Worm (Caenorhabditis elegans) whole organism, L4 larva: ENCODE measurements around the gene Y57G7A.1.

Experiments
- F10B5.3 ChIP-seq: sonication (generic microtip); optimal IDR thresholded peaks from 2 replicates; lab custom pipeline; 2016; ENCODE audit warnings: mild to moderate bottlenecking, missing genetic modification characterization, missing compliant biosample characterization
- F26F4.8 ChIP-seq: fragments of 200-800 bp; sonication (Bioruptor generic); conservative IDR thresholded peaks from 2 replicates; pipeline ENCODE4 v1.3.6; 2022; ENCODE audit warnings: missing genetic modification characterization, missing compliant biosample characterization
- F37D6.2 ChIP-seq: sonication (generic microtip); optimal IDR thresholded peaks from 2 replicates; lab custom pipeline; 2016; ENCODE audit warnings: mild to moderate bottlenecking, missing genetic modification characterization, missing compliant biosample characterization
- R02D3.7 ChIP-seq: fragments of 150-350 bp; sonication (generic microtip); optimal IDR thresholded peaks from 3 replicates; lab custom pipeline; 2014; ENCODE audit warnings: missing biosample characterization, missing genetic modification characterization
- T26A8.4 ChIP-seq: fragments of 200-800 bp; sonication (Bioruptor generic); IDR thresholded peaks from 2 replicates; pipeline ENCODE4 v1.3.6; 2022; ENCODE audit warnings: missing genetic modification characterization, missing compliant biosample characterization
- Y48G9A.11 ChIP-seq: fragments of 200-800 bp; sonication (Bioruptor generic); IDR thresholded peaks from 2 replicates; pipeline ENCODE4 v1.3.6; 2022; ENCODE audit warnings: missing genetic modification reagents, missing genetic modification characterization, missing compliant biosample characterization
- Y5F2A.4 ChIP-seq: fragments of 200-800 bp; sonication (Bioruptor generic); optimal IDR thresholded peaks from 2 replicates; lab custom pipeline; 2018; ENCODE audit warnings: mild to moderate bottlenecking, missing genetic modification characterization, missing compliant biosample characterization
- Y75B8A.6 ChIP-seq: fragments of 200-800 bp; sonication (Bioruptor generic); IDR thresholded peaks from 2 replicates; pipeline ENCODE4 v1.3.6; 2022; ENCODE audit warnings: missing genetic modification reagents, missing genetic modification characterization, missing compliant biosample characterization
- aly-2 ChIP-seq: sonication (generic microtip); optimal IDR thresholded peaks from 2 replicates; lab custom pipeline; 2018; ENCODE audit warnings: missing biosample characterization, missing genetic modification characterization
- ama-1 ChIP-seq: fragments of 150-350 bp; optimal IDR thresholded peaks from 2 replicates; lab custom pipeline; 2014; ENCODE audit warnings: inconsistent platforms, mixed read lengths
- arid-1 ChIP-seq: fragments of 200-800 bp; sonication (Bioruptor generic); conservative IDR thresholded peaks from 2 replicates; pipeline ENCODE4 v1.3.6; 2022; ENCODE audit warnings: missing genetic modification reagents, missing genetic modification characterization, missing compliant biosample characterization
- attf-4 ChIP-seq: sonication (generic microtip); optimal IDR thresholded peaks from 3 replicates; lab custom pipeline; 2017; ENCODE audit warnings: missing biosample characterization, missing genetic modification characterization
- ceh-20 ChIP-seq: fragments of 200-800 bp; sonication (Bioruptor generic); IDR thresholded peaks from 2 replicates; pipeline ENCODE4 v1.3.6; 2022; ENCODE audit warnings: missing genetic modification reagents, missing genetic modification characterization, missing compliant biosample characterization
- ceh-28 ChIP-seq: fragments of 150-350 bp; optimal IDR thresholded peaks from 2 replicates; lab custom pipeline; 2014; ENCODE audit warnings: missing biosample characterization, missing genetic modification reagents, missing genetic modification characterization
- ceh-32 ChIP-seq: sonication (generic microtip); optimal IDR thresholded peaks from 2 replicates; lab custom pipeline; 2016; ENCODE audit warnings: mild to moderate bottlenecking, missing genetic modification characterization, missing compliant biosample characterization; ENCODE audit not compliant: poor library complexity
- ctbp-1 ChIP-seq: fragments of 200-800 bp; sonication (Bioruptor generic); IDR thresholded peaks from 2 replicates; pipeline ENCODE4 v1.3.6; 2022; ENCODE audit warnings: missing genetic modification reagents, missing genetic modification characterization, missing compliant biosample characterization
- dmd-6 ChIP-seq: fragments of 200-800 bp; sonication (Bioruptor generic); IDR thresholded peaks from 2 replicates; pipeline ENCODE4 v1.3.6; 2022; ENCODE audit warnings: missing genetic modification reagents, missing genetic modification characterization, missing compliant biosample characterization
- dpl-1 ChIP-seq: fragments of 150-350 bp; optimal IDR thresholded peaks from 2 replicates; lab custom pipeline; 2014; ENCODE audit warnings: missing biosample characterization, missing genetic modification reagents, missing genetic modification characterization
- egl-27 ChIP-seq: sonication (generic microtip); optimal IDR thresholded peaks from 3 replicates; lab custom pipeline; 2017; ENCODE audit warnings: missing biosample characterization, missing genetic modification reagents, missing genetic modification characterization
- fkh-10 ChIP-seq: fragments of 150-350 bp; optimal IDR thresholded peaks from 2 replicates; lab custom pipeline; 2014; ENCODE audit warnings: missing biosample characterization, missing genetic modification reagents, missing genetic modification characterization
- hif-1 ChIP-seq, 2 experiments: sonication (generic microtip); optimal IDR thresholded peaks; 2 replicates each; lab custom pipeline; 2016 to 2017; ENCODE audit warnings: missing compliant biosample characterization in 2 of 2, missing genetic modification characterization in 2 of 2, missing genetic modification reagents in 2 of 2, missing genotype in 2 of 2, mild to moderate bottlenecking in 1 of 2
- jun-1 ChIP-seq: fragments of 150-350 bp; optimal IDR thresholded peaks from 2 replicates; lab custom pipeline; 2014; ENCODE audit warnings: missing biosample characterization, missing genetic modification reagents, missing genetic modification characterization
- lin-1 ChIP-seq: fragments of 200-800 bp; sonication (Bioruptor generic); IDR thresholded peaks from 2 replicates; pipeline ENCODE4 v1.3.6; 2022; ENCODE audit warnings: missing genetic modification reagents, missing genetic modification characterization, missing compliant biosample characterization
- lin-15B ChIP-seq: fragments of 150-350 bp; sonication (generic microtip); optimal IDR thresholded peaks from 3 replicates; lab custom pipeline; 2014; ENCODE audit warnings: missing biosample characterization, missing genetic modification characterization
- lin-29 ChIP-seq: fragments of 200-800 bp; sonication (Bioruptor generic); IDR thresholded peaks from 2 replicates; pipeline ENCODE4 v1.3.6; 2022; ENCODE audit warnings: missing genetic modification reagents, missing genetic modification characterization, missing compliant biosample characterization
- lin-39 ChIP-seq: fragments of 150-350 bp; optimal IDR thresholded peaks from 2 replicates; lab custom pipeline; 2014; ENCODE audit warnings: missing biosample characterization, missing genetic modification reagents, missing genetic modification characterization
- madf-9 ChIP-seq: fragments of 200-800 bp; sonication (Bioruptor generic); conservative IDR thresholded peaks from 2 replicates; pipeline ENCODE4 v1.3.6; 2022; ENCODE audit warnings: missing genetic modification reagents, missing genetic modification characterization, missing compliant biosample characterization
- mdl-1 ChIP-seq, 2 experiments: fragments of 150-350 bp in 1 of 2; sonication (generic microtip) in 1 of 2; optimal IDR thresholded peaks; 2 replicates each; lab custom pipeline; 2014 to 2017; ENCODE audit warnings: missing biosample characterization in 2 of 2, missing genetic modification characterization in 2 of 2
- mdt-29 ChIP-seq: fragments of 200-800 bp; sonication (Bioruptor generic); IDR thresholded peaks from 2 replicates; pipeline ENCODE4 v1.3.6; 2022; ENCODE audit warnings: missing genetic modification reagents, missing genetic modification characterization, missing compliant biosample characterization
- mep-1 ChIP-seq: fragments of 150-350 bp; sonication (generic microtip); optimal IDR thresholded peaks from 3 replicates; lab custom pipeline; 2014; ENCODE audit warnings: missing biosample characterization, missing genetic modification characterization
- mxl-3 ChIP-seq: fragments of 200-800 bp; sonication (Bioruptor generic); optimal IDR thresholded peaks from 2 replicates; lab custom pipeline; 2018; ENCODE audit warnings: mild to moderate bottlenecking, missing genetic modification characterization, missing compliant biosample characterization
- nhr-10 ChIP-seq: fragments of 150-350 bp; optimal IDR thresholded peaks from 2 replicates; lab custom pipeline; 2014; ENCODE audit warnings: missing biosample characterization, missing genetic modification characterization
- nhr-102 ChIP-seq: sonication (generic microtip); optimal IDR thresholded peaks from 2 replicates; lab custom pipeline; 2016; ENCODE audit warnings: mild to moderate bottlenecking, missing genetic modification characterization, moderate library complexity, missing compliant biosample characterization
- nhr-11 ChIP-seq: fragments of 150-350 bp; optimal IDR thresholded peaks from 2 replicates; lab custom pipeline; 2014; ENCODE audit warnings: missing biosample characterization, missing genetic modification characterization
- nhr-237 ChIP-seq: sonication (generic microtip); optimal IDR thresholded peaks from 2 replicates; lab custom pipeline; 2017; ENCODE audit warnings: missing biosample characterization, missing genetic modification characterization
- nhr-28 ChIP-seq: fragments of 150-350 bp; optimal IDR thresholded peaks from 2 replicates; lab custom pipeline; 2014; ENCODE audit warnings: missing biosample characterization, missing genetic modification characterization
- nhr-41 ChIP-seq: fragments of 200-800 bp; sonication (Bioruptor generic); IDR thresholded peaks from 2 replicates; pipeline ENCODE4 v1.3.6; 2022; ENCODE audit warnings: missing genetic modification reagents, missing genetic modification characterization, missing compliant biosample characterization
- nhr-48 ChIP-seq: sonication (generic microtip); optimal IDR thresholded peaks from 2 replicates; lab custom pipeline; 2016; ENCODE audit warnings: mild to moderate bottlenecking, missing genetic modification characterization, missing compliant biosample characterization
- nhr-76 ChIP-seq: fragments of 150-350 bp; optimal IDR thresholded peaks from 2 replicates; lab custom pipeline; 2014; ENCODE audit warnings: missing biosample characterization, missing genetic modification characterization
- rbr-2 ChIP-seq: sonication (generic microtip); optimal IDR thresholded peaks from 2 replicates; lab custom pipeline; 2016; ENCODE audit warnings: missing genotype, missing genetic modification characterization, missing compliant biosample characterization
- sdz-12 ChIP-seq: fragments of 200-800 bp; sonication (Bioruptor generic); optimal IDR thresholded peaks from 2 replicates; lab custom pipeline; 2018; ENCODE audit warnings: mild to moderate bottlenecking, missing genetic modification characterization, missing compliant biosample characterization
- set-16 ChIP-seq: fragments of 200-800 bp; sonication (Bioruptor generic); IDR thresholded peaks from 2 replicates; pipeline ENCODE4 v1.3.6; 2022; ENCODE audit warnings: missing genetic modification reagents, missing genetic modification characterization, missing compliant biosample characterization
- spr-1 ChIP-seq: sonication (generic microtip); optimal IDR thresholded peaks from 2 replicates; lab custom pipeline; 2016; ENCODE audit warnings: mild to moderate bottlenecking, missing genetic modification characterization, missing compliant biosample characterization
- unc-130 ChIP-seq: sonication (generic microtip); optimal IDR thresholded peaks from 2 replicates; lab custom pipeline; 2016; ENCODE audit warnings: missing genetic modification reagents, missing genetic modification characterization, missing compliant biosample characterization
- unc-39 ChIP-seq: sonication (generic microtip); optimal IDR thresholded peaks from 2 replicates; lab custom pipeline; 2017; ENCODE audit warnings: missing biosample characterization, missing genetic modification characterization
- unc-62 ChIP-seq, 3 experiments: fragments of 150-350 bp in 1 of 3; sonication (generic microtip); optimal IDR thresholded peaks in 2 of 3; peaks in 1 of 3; 1 replicate in 1 of 3; 2 replicates in 2 of 3; lab custom pipeline; 2014 to 2017; ENCODE audit warnings: missing biosample characterization in 3 of 3, missing genetic modification characterization in 3 of 3, missing genetic modification reagents in 3 of 3, missing genotype in 1 of 3
- zag-1 ChIP-seq: fragments of 150-350 bp; optimal IDR thresholded peaks from 2 replicates; lab custom pipeline; 2014; ENCODE audit warnings: missing biosample characterization, missing genetic modification characterization
- zfp-2 ChIP-seq: sonication (generic microtip); optimal IDR thresholded peaks from 2 replicates; lab custom pipeline; 2016; ENCODE audit warnings: mild to moderate bottlenecking, missing genetic modification characterization, missing compliant biosample characterization
- zfp-3 ChIP-seq: fragments of 200-800 bp; sonication (Bioruptor generic); conservative IDR thresholded peaks from 2 replicates; pipeline ENCODE4 v1.3.6; 2022; ENCODE audit warnings: missing genetic modification reagents, missing genetic modification characterization, missing compliant biosample characterization
- zip-11 ChIP-seq: fragments of 200-800 bp; sonication (Bioruptor generic); IDR thresholded peaks from 2 replicates; pipeline ENCODE4 v1.3.6; 2022; ENCODE audit warnings: missing genetic modification characterization, missing compliant biosample characterization
- ztf-11 ChIP-seq: fragments of 150-350 bp; optimal IDR thresholded peaks from 2 replicates; lab custom pipeline; 2014; ENCODE audit warnings: missing biosample characterization, missing genetic modification characterization
- ztf-7 ChIP-seq: fragments of 150-350 bp; optimal IDR thresholded peaks from 2 replicates; lab custom pipeline; 2014; ENCODE audit warnings: missing biosample characterization, missing genetic modification characterization

Gene Y57G7A.1

ce11 chrII:1320412-1320811 lies 22.1 kb downstream of the Y57G7A.1 start (continued):
- peak; percentile 65 for TF ChIP-seq nhr-76 (tag; lab: Kevin White, UChicago)
- TF ChIP-seq ctbp-1: peak; percentile 88
- no peak for TF ChIP-seq zag-1 (tag; lab: Kevin White, UChicago)
- peak; percentile 98 for TF ChIP-seq mep-1 (tag; lab: Kevin White, UChicago)
- TF ChIP-seq arid-1 (GFP tag; lab: Robert Waterston, UW): peak; percentile 93
- TF ChIP-seq ceh-32: no peak
- no peak for TF ChIP-seq lin-39 (tag; lab: Kevin White, UChicago)
- TF ChIP-seq set-16 (GFP tag; lab: Robert Waterston, UW): peak; percentile 53; the same call in 1 of the 2 replicates
- no peak for TF ChIP-seq attf-4 (tag; lab: Kevin White, UChicago)
- TF ChIP-seq nhr-11: peak; percentile 92
- no peak for TF ChIP-seq egl-27 (tag; lab: Kevin White, UChicago)
- TF ChIP-seq nhr-10: peak; percentile 82
- TF ChIP-seq ceh-28 (tag; lab: Kevin White, UChicago): no peak
- peak; percentile 62 for TF ChIP-seq ztf-7 (tag; lab: Kevin White, UChicago)
- TF ChIP-seq zip-11 (GFP tag; lab: Robert Waterston, UW): peak; percentile 47; the same call in 1 of the 2 replicates
- peak; percentile 91 for TF ChIP-seq mdt-29 (GFP tag; lab: Robert Waterston, UW)
- TF ChIP-seq F37D6.2: peak; percentile 90
- peak; percentile 19 to 67 for TF ChIP-seq mdl-1 (tag; optimal IDR thresholded peaks at IDR 0.05; lab: Kevin White, UChicago)
- TF ChIP-seq F10B5.3 (tag; lab: Kevin White, UChicago): peak; percentile 61
- peak; percentile 97 for TF ChIP-seq ceh-20 (GFP tag; lab: Robert Waterston, UW)
- no peak for TF ChIP-seq nhr-237 (tag; lab: Kevin White, UChicago)
- 0 out of 2 replicates have a peak, but pooled peaks have one; percentile 59 for TF ChIP-seq nhr-41 (GFP tag; lab: Robert Waterston, UW)
- TF ChIP-seq hif-1 (tag; optimal IDR thresholded peaks at IDR 0.05; lab: Kevin White, UChicago): peak; percentile 64 to 93
- peak; percentile 86 for TF ChIP-seq lin-1
- peak; percentile 93 for TF ChIP-seq spr-1 (tag; lab: Kevin White, UChicago)
- peak; percentile 82 for TF ChIP-seq jun-1 (tag; lab: Kevin White, UChicago)
- TF ChIP-seq mxl-3 (GFP tag; lab: Kevin White, UChicago): peak; percentile 86
- peak; percentile 99 for TF ChIP-seq dpl-1 (GFP tag; lab: Kevin White, UChicago)
- no peak for TF ChIP-seq R02D3.7 (tag; lab: Kevin White, UChicago)
- TF ChIP-seq dmd-6 (GFP tag; lab: Robert Waterston, UW): peak; percentile 95
- TF ChIP-seq fkh-10 (GFP tag; lab: Kevin White, UChicago): peak; percentile 78
- peak; percentile 98 for TF ChIP-seq zfp-2 (tag; lab: Kevin White, UChicago)
- peak; percentile 86 for TF ChIP-seq lin-15B
- TF ChIP-seq unc-39 (tag; lab: Kevin White, UChicago): no peak
- peak; percentile 95 for TF ChIP-seq madf-9 (GFP tag; lab: Robert Waterston, UW)
- peak; percentile 93 for TF ChIP-seq Y48G9A.11 (GFP tag; lab: Robert Waterston, UW)
- no peak for TF ChIP-seq F26F4.8 (GFP tag; lab: Robert Waterston, UW)
- TF ChIP-seq aly-2: peak; percentile 21
- peak; percentile 96 for TF ChIP-seq rbr-2 (tag; lab: Kevin White, UChicago)
- peak; percentile 88 for TF ChIP-seq sdz-12 (GFP tag; lab: Kevin White, UChicago)
- TF ChIP-seq nhr-102 (tag; lab: Kevin White, UChicago): peak; percentile 94
- TF ChIP-seq Y5F2A.4 (GFP tag; lab: Kevin White, UChicago): peak; percentile 56
- peak; percentile 95 for TF ChIP-seq unc-130
- TF ChIP-seq T26A8.4 (GFP tag; lab: Robert Waterston, UW): peak; percentile 96
- peak; percentile 82 for TF ChIP-seq nhr-48 (tag; lab: Kevin White, UChicago)
- peak in 1 of 2 experiments; percentile 97 for TF ChIP-seq unc-62 (GFP tag; optimal IDR thresholded peaks at IDR 0.05 in 1 of 2; lab: Kevin White, UChicago)
- no peak for TF ChIP-seq unc-62 (tag; optimal IDR thresholded peaks at IDR 0.05; lab: Kevin White, UChicago)
- TF ChIP-seq ama-1 (lab: Kevin White, UChicago): peak; percentile 94
- TF ChIP-seq ztf-11 (tag; lab: Kevin White, UChicago): no peak
- TF ChIP-seq Y75B8A.6 (GFP tag; lab: Robert Waterston, UW): peak; percentile 64; the same call in 1 of the 2 replicates
- TF ChIP-seq zfp-3: peak; percentile 96
- TF ChIP-seq lin-29 (GFP tag; lab: Robert Waterston, UW): peak; percentile 85
- peak; percentile 95 for TF ChIP-seq nhr-28 (tag; lab: Kevin White, UChicago)
